Worm (Caenorhabditis elegans) whole organism, late embryonic: ENCODE measurements around the gene str-238.

ENCODE experiments used
- ama-1 ChIP-seq: fragments of 150-350 bp; optimal IDR thresholded peaks from 2 replicates; lab custom pipeline; 2014
- ceh-2 ChIP-seq: sonication (generic microtip); optimal IDR thresholded peaks from 2 replicates; lab custom pipeline; 2016; ENCODE audit warnings: missing genotype, missing genetic modification characterization, missing compliant biosample characterization
- fkh-10 ChIP-seq: fragments of 150-350 bp; optimal IDR thresholded peaks from 2 replicates; lab custom pipeline; 2014; ENCODE audit warnings: missing biosample characterization, missing genetic modification reagents, missing genetic modification characterization
- gmeb-2 ChIP-seq: sonication (generic microtip); optimal IDR thresholded peaks from 2 replicates; lab custom pipeline; 2016; ENCODE audit warnings: missing genetic modification characterization, inconsistent platforms, missing compliant biosample characterization
- hlh-8 ChIP-seq: sonication (generic microtip); optimal IDR thresholded peaks from 2 replicates; lab custom pipeline; 2016; ENCODE audit warnings: missing genotype, missing genetic modification characterization, missing compliant biosample characterization
- lim-6 ChIP-seq: sonication (generic microtip); optimal IDR thresholded peaks from 2 replicates; lab custom pipeline; 2016; ENCODE audit warnings: missing genetic modification characterization, missing compliant biosample characterization
- pat-9 ChIP-seq: fragments of 200-800 bp; sonication (Bioruptor generic); optimal IDR thresholded peaks from 2 replicates; lab custom pipeline; 2018; ENCODE audit warnings: mild to moderate bottlenecking, missing genetic modification characterization, moderate library complexity, missing compliant biosample characterization
- rnt-1 ChIP-seq: sonication (generic microtip); optimal IDR thresholded peaks from 2 replicates; lab custom pipeline; 2016; ENCODE audit warnings: missing genetic modification characterization, missing compliant biosample characterization
- unc-3 ChIP-seq, 2 experiments: fragments of 200-800 bp in 1 of 2; sonication (Bioruptor generic) in 1 of 2; sonication (generic microtip) in 1 of 2; conservative IDR thresholded peaks in 1 of 2; optimal IDR thresholded peaks in 1 of 2; 2 replicates each; pipeline versions ENCODE4 v1.3.6 to Lab custom; 2016 to 2022; ENCODE audit warnings: missing compliant biosample characterization in 2 of 2, missing genetic modification characterization in 2 of 2, missing genetic modification reagents in 1 of 2

DNA sequence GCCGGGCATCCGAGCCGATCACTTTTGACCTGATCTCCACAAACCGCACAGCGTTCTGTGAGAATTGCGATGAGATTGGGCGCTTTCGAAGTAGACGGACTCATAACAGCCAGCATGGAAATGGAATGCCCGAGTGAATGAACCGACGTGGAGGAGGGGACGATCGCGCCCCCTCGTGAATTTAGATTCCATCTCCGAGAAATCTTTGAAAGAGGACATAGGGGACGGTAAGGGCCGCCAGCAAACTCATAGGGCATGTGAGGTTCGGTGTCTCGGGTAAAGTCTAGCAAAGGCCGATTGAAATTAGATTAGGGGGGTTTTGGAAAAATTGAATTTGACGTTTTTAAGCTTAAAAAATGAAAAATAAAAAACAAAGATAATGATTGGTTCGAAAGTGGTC is 39.7 kb downstream of the str-238 start, which contains the start of gene nhr-270:
- TF ChIP-seq ama-1 (lab: Kevin White, UChicago) (no peak), hlh-8 (tag; lab: Kevin White, UChicago) (no peak), fkh-10 (GFP tag; lab: Kevin White, UChicago) (no peak), unc-3 (GFP tag; conservative IDR thresholded peaks at IDR 0.05; lab: Robert Waterston, UW) (no peak), unc-3 (tag; optimal IDR thresholded peaks at IDR 0.05; lab: Kevin White, UChicago) (no peak), gmeb-2 (no peak), lim-6 (tag; lab: Kevin White, UChicago) (no peak), pat-9 (tag; lab: Kevin White, UChicago) (no peak), ceh-2 (no peak), rnt-1 (no peak)
